Fruit fly (Drosophila melanogaster): ENCODE measurements around the gene CG5274.

Gene CG5274

dm6 chr3L:20474197-20474788 is 46.8 kb upstream of the CG5274 start, which contains the start of gene isoQC (continued):
- TF ChIP-seq sens (GFP tag), result peak; percentile 37
- no peak for TF ChIP-seq ATbp (GFP tag; optimal IDR thresholded peaks at IDR 0.05)
- no peak for TF ChIP-seq CG9817 (tag; optimal IDR thresholded peaks at IDR 0.05)
- peak; percentile 75 for TF ChIP-seq CG17568 (GFP tag; optimal IDR thresholded peaks at IDR 0.05)
- TF ChIP-seq Doc2 (GFP tag; IDR thresholded peaks at IDR 0.05), result no peak
- no peak for TF ChIP-seq ind (GFP tag; optimal IDR thresholded peaks at IDR 0.05)
- no peak for TF ChIP-seq Bdp1 (GFP tag; optimal IDR thresholded peaks at IDR 0.05)
- no peak for TF ChIP-seq CG2712 (tag; optimal IDR thresholded peaks at IDR 0.05)
- no peak for TF ChIP-seq CG4360 (GFP tag; IDR thresholded peaks at IDR 0.05)
- TF ChIP-seq CG3838 (GFP tag; optimal IDR thresholded peaks at IDR 0.05), result peak; percentile 53
- TF ChIP-seq TFAM (GFP tag; optimal IDR thresholded peaks at IDR 0.05), result no peak
- TF ChIP-seq CG10431 (GFP tag; optimal IDR thresholded peaks at IDR 0.05), result peak; percentile 76
- no peak for TF ChIP-seq CG7271 (tag; optimal IDR thresholded peaks at IDR 0.05)
- no peak for TF ChIP-seq sc (optimal IDR thresholded peaks at IDR 0.05)
- no peak for TF ChIP-seq sc (GFP tag; optimal IDR thresholded peaks at IDR 0.05)
- no peak for TF ChIP-seq Opbp (GFP tag; IDR thresholded peaks at IDR 0.05; ENCODE audit: partially characterized antibody)
- TF ChIP-seq sqz (GFP tag; optimal IDR thresholded peaks at IDR 0.05), result no peak
- TF ChIP-seq CG9215 (GFP tag; IDR thresholded peaks at IDR 0.05), result no peak
- TF ChIP-seq Nf-YA (GFP tag; IDR thresholded peaks at IDR 0.05), result no peak
- TF ChIP-seq Pdp1 (GFP tag; optimal IDR thresholded peaks at IDR 0.05), result peak in 1 of 2 experiments; percentile 99
- TF ChIP-seq dm (GFP tag; optimal IDR thresholded peaks at IDR 0.05), result no peak
- TF ChIP-seq Med (GFP tag), result peak; percentile 19
- no peak for TF ChIP-seq eyg (GFP tag; optimal IDR thresholded peaks at IDR 0.05)
- no peak for TF ChIP-seq CG7928 (GFP tag; optimal IDR thresholded peaks at IDR 0.05)
- no peak for TF ChIP-seq Neu2 (GFP tag; optimal IDR thresholded peaks at IDR 0.05; ENCODE audit: borderline replicate concordance)
- TF ChIP-seq CG10654 (GFP tag; optimal IDR thresholded peaks at IDR 0.05), result no peak
- TF ChIP-seq CG17612 (GFP tag; IDR thresholded peaks at IDR 0.05), result no peak
- TF ChIP-seq chinmo (GFP tag; IDR thresholded peaks at IDR 0.05; ENCODE audit: partially characterized antibody), result no peak
- TF ChIP-seq CG6689 (GFP tag; IDR thresholded peaks at IDR 0.05), result no peak
- no peak for TF ChIP-seq CG16779 (GFP tag; IDR thresholded peaks at IDR 0.05)
- no peak for TF ChIP-seq PHDP (tag; optimal IDR thresholded peaks at IDR 0.05)
- no peak for TF ChIP-seq gt (GFP tag; IDR thresholded peaks at IDR 0.05)
- no peak for TF ChIP-seq stwl (tag; optimal IDR thresholded peaks at IDR 0.05)
- no peak for TF ChIP-seq CG15269 (tag; optimal IDR thresholded peaks at IDR 0.05)
- TF ChIP-seq croc (GFP tag; conservative IDR thresholded peaks at IDR 0.05), result no peak
- no peak for TF ChIP-seq CG1024 (GFP tag; IDR thresholded peaks at IDR 0.05)

DNA sequence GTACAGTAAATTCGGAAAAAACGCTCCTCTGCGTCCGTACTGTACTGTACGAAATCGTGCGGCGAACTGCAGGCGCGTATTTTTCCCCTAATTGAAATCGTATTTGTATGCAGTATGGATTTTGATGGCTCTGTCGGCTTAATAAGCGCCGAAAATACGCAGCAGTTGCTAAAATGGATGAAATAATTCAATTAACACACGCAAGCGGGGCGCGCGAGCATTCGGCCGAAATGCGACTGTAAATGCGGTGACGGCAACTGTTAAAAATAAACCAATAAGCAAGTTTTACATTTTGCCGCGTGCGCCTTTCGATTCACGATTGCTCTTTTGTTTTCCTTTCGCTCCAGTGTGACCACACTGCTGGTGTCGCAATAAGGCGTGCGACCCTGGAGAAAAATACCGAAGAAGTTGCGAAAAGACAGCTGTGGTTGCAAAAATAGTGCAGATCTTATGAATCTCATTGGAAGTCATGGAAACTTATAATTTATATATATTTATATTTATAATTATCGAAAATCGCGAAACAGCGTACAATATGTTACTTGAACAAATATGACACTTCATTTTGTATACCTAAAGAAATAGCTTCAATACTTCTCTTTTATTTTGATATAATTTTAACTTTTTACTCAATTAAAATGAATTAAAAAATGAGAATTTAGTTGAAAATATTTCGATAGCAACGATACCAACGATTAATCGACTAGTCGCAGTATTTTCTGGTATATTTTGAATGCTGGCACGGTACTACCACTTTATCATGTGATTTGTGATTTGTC is 45.7 kb upstream of the CG5274 start, which contains the start of the genes CG32428 and CG5969:
Gene CG32428 (minus strand): TSS at position 703 of the 779 bp plus-strand sequence.
Gene CG5969 (plus strand): TSS at position 763 of the 779 bp plus-strand sequence.
- peak; percentile 52 for TF ChIP-seq Sox100B (GFP tag; optimal IDR thresholded peaks at IDR 0.05)
- TF ChIP-seq dati (GFP tag; IDR thresholded peaks at IDR 0.05), result no peak
- no peak for TF ChIP-seq HLH54F (GFP tag; optimal IDR thresholded peaks at IDR 0.05)
- peak; percentile 56 for TF ChIP-seq cwo (GFP tag; optimal IDR thresholded peaks at IDR 0.05)
- TF ChIP-seq CG30020 (tag; optimal IDR thresholded peaks at IDR 0.05), result peak; percentile 65
- TF ChIP-seq nerfin-1 (tag; optimal IDR thresholded peaks at IDR 0.05), result peak; percentile 20
- no peak for TF ChIP-seq Hand (GFP tag; optimal IDR thresholded peaks at IDR 0.05)
- TF ChIP-seq ftz-f1 (GFP tag; optimal IDR thresholded peaks at IDR 0.05), result peak; percentile 80
- peak; percentile 51 for TF ChIP-seq Sox102F (GFP tag; optimal IDR thresholded peaks at IDR 0.05)
- no peak for TF ChIP-seq CG10565 (GFP tag; optimal IDR thresholded peaks at IDR 0.05)
- TF ChIP-seq crol (GFP tag; IDR thresholded peaks at IDR 0.05), result no peak
- TF ChIP-seq CG10321 (GFP tag; IDR thresholded peaks at IDR 0.05), result 0 out of 2 replicates have a peak, but pooled peaks have one; percentile 7
- peak; percentile 49; the same call in 1 of the 2 replicates for TF ChIP-seq CG32772 (GFP tag; IDR thresholded peaks at IDR 0.05)
- no peak for TF ChIP-seq Dfd (GFP tag; optimal IDR thresholded peaks at IDR 0.05)
- peak; percentile 13 for TF ChIP-seq CrebB (tag; optimal IDR thresholded peaks at IDR 0.05)

Measured in whole organism, embryonic.